Fruit fly (Drosophila melanogaster) whole organism, embryonic: Measurements from ENCODE around the gene Grasp65.
A peak's percentile ranks its signal among the peaks of the same experiment; 100 is the strongest.

ENCODE experiments used
- Adf1 ChIP-seq: fragments of 200-800 bp; sonication (Bioruptor generic); IDR thresholded peaks from 2 replicates; pipeline ENCODE4 v1.3.6; 2022; ENCODE audit warnings: missing biosample characterization, missing genetic modification characterization
- Asciz ChIP-seq: fragments of 200-800 bp; sonication (Bioruptor generic); optimal IDR thresholded peaks from 2 replicates; lab custom pipeline; 2017; ENCODE audit warnings: missing biosample characterization, mild to moderate bottlenecking, missing genetic modification characterization, missing genetic modification reagents
- Bgb ChIP-seq: fragments of 200-800 bp; sonication (Bioruptor generic); IDR thresholded peaks from 2 replicates; pipeline ENCODE4 v1.3.6; 2022; ENCODE audit warnings: missing biosample characterization, missing genetic modification characterization; ENCODE audit not compliant: partially characterized antibody
- CG11398 ChIP-seq: fragments of 200-800 bp; sonication (Bioruptor generic); optimal IDR thresholded peaks from 2 replicates; lab custom pipeline; 2016; ENCODE audit warnings: missing biosample characterization, missing genetic modification characterization
- CG12769 ChIP-seq: fragments of 200-800 bp; sonication (Bioruptor generic); optimal IDR thresholded peaks from 2 replicates; lab custom pipeline; 2019; ENCODE audit warnings: missing biosample characterization, mild to moderate bottlenecking, missing genetic modification characterization, moderate library complexity
- CG16815 ChIP-seq: fragments of 200-800 bp; sonication (Bioruptor generic); optimal IDR thresholded peaks from 3 replicates; lab custom pipeline; 2017; ENCODE audit warnings: missing biosample characterization, mild to moderate bottlenecking, missing genetic modification characterization
- CG2116 ChIP-seq: fragments of 200-800 bp; sonication (Bioruptor generic); optimal IDR thresholded peaks from 3 replicates; lab custom pipeline; 2018; ENCODE audit warnings: missing biosample characterization, mild to moderate bottlenecking, missing genetic modification characterization
- CG2120 ChIP-seq: fragments of 200-800 bp; sonication (Bioruptor generic); optimal IDR thresholded peaks from 3 replicates; lab custom pipeline; 2016; ENCODE audit warnings: missing biosample characterization, missing genetic modification characterization
- CG31441 ChIP-seq: fragments of 200-800 bp; sonication (Bioruptor generic); IDR thresholded peaks from 2 replicates; pipeline ENCODE4 v1.3.6; 2022; ENCODE audit warnings: missing biosample characterization, missing genetic modification characterization
- CG5245 ChIP-seq: fragments of 200-800 bp; sonication (Bioruptor generic); optimal IDR thresholded peaks from 3 replicates; lab custom pipeline; 2016; ENCODE audit warnings: missing biosample characterization, missing genetic modification characterization
- CG6272 ChIP-seq: fragments of 200-800 bp; sonication (Bioruptor generic); IDR thresholded peaks from 2 replicates; pipeline ENCODE4 v1.3.6; 2022; ENCODE audit warnings: missing biosample characterization, missing genetic modification characterization
- CG6689 ChIP-seq: fragments of 200-800 bp; sonication (Bioruptor generic); IDR thresholded peaks from 2 replicates; pipeline ENCODE4 v1.3.6; 2022; ENCODE audit warnings: missing biosample characterization, missing genetic modification characterization
- CG8765 ChIP-seq: fragments of 200-800 bp; sonication (Bioruptor generic); IDR thresholded peaks from 2 replicates; pipeline ENCODE4 v1.3.6; 2022; ENCODE audit warnings: missing biosample characterization, missing genetic modification characterization
- D ChIP-seq, 2 experiments: fragments of 200-800 bp in 1 of 2; fragments of >200 bp in 1 of 2; sonication (Bioruptor generic) in 1 of 2; optimal IDR thresholded peaks; 2 replicates in 1 of 2; 3 replicates in 1 of 2; lab custom pipeline; 2017; ENCODE audit warnings: mild to moderate bottlenecking in 1 of 2, missing biosample characterization in 1 of 2, missing genetic modification characterization in 1 of 2, missing genetic modification reagents in 1 of 2
- D19A ChIP-seq: fragments of 200-800 bp; optimal IDR thresholded peaks from 3 replicates; lab custom pipeline; 2019; ENCODE audit warnings: missing biosample characterization, mild to moderate bottlenecking, missing genetic modification characterization, moderate library complexity
- Dad ChIP-seq: fragments of 200-800 bp; sonication (Bioruptor generic); optimal IDR thresholded peaks from 3 replicates; lab custom pipeline; 2016; ENCODE audit warnings: missing biosample characterization, missing genetic modification characterization
- Dip2 ChIP-seq: fragments of 200-800 bp; sonication (Bioruptor generic); IDR thresholded peaks from 2 replicates; pipeline ENCODE4 v1.3.6; 2022; ENCODE audit warnings: missing biosample characterization, missing genetic modification characterization
- Elba2 ChIP-seq: fragments of 200-800 bp; sonication (Bioruptor generic); optimal IDR thresholded peaks from 3 replicates; lab custom pipeline; 2016; ENCODE audit warnings: missing biosample characterization, missing genetic modification characterization
- Ets65A ChIP-seq: fragments of 200-800 bp; sonication (Bioruptor generic); peaks from one replicate; lab custom pipeline; 2016; ENCODE audit warnings: missing biosample characterization, missing genetic modification characterization
- Gug ChIP-seq: fragments of 200-800 bp; sonication (Bioruptor generic); IDR thresholded peaks from 4 replicates; pipeline ENCODE4 v1.3.6; 2022; ENCODE audit warnings: missing biosample characterization, missing genetic modification characterization
- H2.0 ChIP-seq: fragments of 200-800 bp; sonication (Bioruptor generic); IDR thresholded peaks from 2 replicates; pipeline ENCODE4 v1.3.6; 2022; ENCODE audit warnings: missing biosample characterization, missing genetic modification characterization
- Hand ChIP-seq: fragments of 200-800 bp; sonication (Bioruptor generic); optimal IDR thresholded peaks from 2 replicates; lab custom pipeline; 2017; ENCODE audit warnings: mild to moderate bottlenecking, missing biosample characterization, missing genetic modification reagents, missing genetic modification characterization
- HmgD ChIP-seq: fragments of 200-800 bp; sonication (Bioruptor generic); optimal IDR thresholded peaks from 3 replicates; lab custom pipeline; 2016; ENCODE audit warnings: missing biosample characterization, missing genetic modification characterization
- Jarid2 ChIP-seq: fragments of 200-800 bp; sonication (Bioruptor generic); optimal IDR thresholded peaks from 3 replicates; lab custom pipeline; 2017; ENCODE audit warnings: mild to moderate bottlenecking, missing biosample characterization, missing genetic modification reagents, missing genetic modification characterization
- Kr ChIP-seq: fragments of 200-800 bp; sonication (Bioruptor generic); optimal IDR thresholded peaks from 2 replicates; lab custom pipeline; 2017; ENCODE audit warnings: missing biosample characterization, mild to moderate bottlenecking, missing genetic modification characterization
- Lim3 ChIP-seq: fragments of 200-800 bp; sonication (Bioruptor generic); IDR thresholded peaks from 2 replicates; pipeline ENCODE4 v1.3.6; 2022; ENCODE audit warnings: missing biosample characterization, missing genetic modification characterization
- Mad ChIP-seq: fragments of 200-800 bp; sonication (Bioruptor generic); optimal IDR thresholded peaks from 2 replicates; lab custom pipeline; 2016; ENCODE audit warnings: missing biosample characterization, missing genetic modification characterization
- NC2β ChIP-seq: fragments of 200-800 bp; sonication (Bioruptor generic); optimal IDR thresholded peaks from 2 replicates; lab custom pipeline; 2016; ENCODE audit warnings: missing biosample characterization, missing genetic modification characterization
- Nf-YB ChIP-seq: fragments of 200-800 bp; sonication (Bioruptor generic); optimal IDR thresholded peaks from 3 replicates; lab custom pipeline; 2019; ENCODE audit warnings: missing biosample characterization, mild to moderate bottlenecking, missing genetic modification characterization, moderate library complexity
- Ptx1 ChIP-seq: fragments of 200-800 bp; sonication (Bioruptor generic); IDR thresholded peaks from 2 replicates; pipeline ENCODE4 v1.3.6; 2022; ENCODE audit warnings: missing biosample characterization, missing genetic modification characterization
- Scr ChIP-seq: fragments of 200-800 bp; sonication (Bioruptor generic); IDR thresholded peaks from 2 replicates; pipeline ENCODE4 v1.3.6; 2022; ENCODE audit warnings: missing biosample characterization, missing genetic modification characterization; ENCODE audit not compliant: partially characterized antibody
- Sox100B ChIP-seq: fragments of 200-800 bp; sonication (Bioruptor generic); optimal IDR thresholded peaks from 3 replicates; lab custom pipeline; 2018; ENCODE audit warnings: missing biosample characterization, mild to moderate bottlenecking, missing genetic modification characterization
- Ssrp ChIP-seq: fragments of 200-800 bp; sonication (Bioruptor generic); optimal IDR thresholded peaks from 2 replicates; lab custom pipeline; 2018; ENCODE audit warnings: missing biosample characterization, mild to moderate bottlenecking, missing genetic modification characterization, moderate library complexity
- Stat92E ChIP-seq, 3 experiments: fragments of >200 bp in 2 of 3; fragments of 200-800 bp in 1 of 3; sonication (Bioruptor generic) in 1 of 3; optimal IDR thresholded peaks; 2 replicates each; lab custom pipeline; 2017 to 2019; ENCODE audit warnings: missing biosample characterization in 3 of 3, missing genetic modification characterization in 3 of 3, mild to moderate bottlenecking in 1 of 3, moderate library complexity in 1 of 3
- TFAM ChIP-seq: fragments of 200-800 bp; sonication (Bioruptor generic); optimal IDR thresholded peaks from 2 replicates; lab custom pipeline; 2017; ENCODE audit warnings: missing biosample characterization, missing genetic modification characterization, inconsistent platforms
- bigmax ChIP-seq: fragments of 200-800 bp; sonication (Bioruptor generic); optimal IDR thresholded peaks from 2 replicates; lab custom pipeline; 2018; ENCODE audit warnings: missing biosample characterization, mild to moderate bottlenecking, missing genetic modification characterization
- chn ChIP-seq: fragments of 200-800 bp; sonication (Bioruptor generic); optimal IDR thresholded peaks from 2 replicates; lab custom pipeline; 2016; ENCODE audit warnings: missing biosample characterization, missing genetic modification characterization
- esg ChIP-seq: fragments of 200-800 bp; sonication (Bioruptor generic); conservative IDR thresholded peaks from 2 replicates; pipeline ENCODE4 v1.3.6; 2022; ENCODE audit warnings: missing biosample characterization, missing genetic modification characterization
- exex ChIP-seq: fragments of 200-800 bp; sonication (Bioruptor generic); optimal IDR thresholded peaks from 4 replicates; lab custom pipeline; 2018; ENCODE audit warnings: missing biosample characterization, mild to moderate bottlenecking, missing genetic modification characterization, moderate library complexity
- gsb ChIP-seq: fragments of 200-800 bp; sonication (Bioruptor generic); IDR thresholded peaks from 2 replicates; pipeline ENCODE4 v1.3.6; 2022; ENCODE audit warnings: missing biosample characterization, missing genetic modification characterization
- h ChIP-seq: fragments of >200 bp; optimal IDR thresholded peaks from 2 replicates; lab custom pipeline; 2017
- hkb ChIP-seq, 2 experiments: fragments of 200-800 bp in 1 of 2; fragments of >200 bp in 1 of 2; sonication (Bioruptor generic) in 1 of 2; IDR thresholded peaks in 1 of 2; optimal IDR thresholded peaks in 1 of 2; 2 replicates each; pipeline versions ENCODE4 v1.3.6 to Lab custom; 2017 to 2022; ENCODE audit warnings: missing biosample characterization in 1 of 2, missing genetic modification characterization in 1 of 2
- ind ChIP-seq: fragments of 200-800 bp; sonication (Bioruptor generic); optimal IDR thresholded peaks from 3 replicates; lab custom pipeline; 2016; ENCODE audit warnings: missing biosample characterization, missing genetic modification characterization
- ken ChIP-seq: fragments of 200-800 bp; sonication (Bioruptor generic); IDR thresholded peaks from 3 replicates; pipeline ENCODE4 v1.3.6; 2022; ENCODE audit warnings: missing biosample characterization, missing genetic modification characterization
- knrl ChIP-seq: fragments of 200-800 bp; sonication (Bioruptor generic); IDR thresholded peaks from 3 replicates; pipeline ENCODE4 v1.3.6; 2022; ENCODE audit warnings: missing biosample characterization, missing genetic modification characterization; ENCODE audit not compliant: partially characterized antibody
- maf-S ChIP-seq: fragments of 200-800 bp; sonication (Bioruptor generic); optimal IDR thresholded peaks from 2 replicates; lab custom pipeline; 2016; ENCODE audit warnings: missing biosample characterization, missing genetic modification characterization
- odd ChIP-seq: fragments of 200-800 bp; sonication (Bioruptor generic); optimal IDR thresholded peaks from 2 replicates; lab custom pipeline; 2017; ENCODE audit warnings: missing biosample characterization, mild to moderate bottlenecking, missing genetic modification characterization
- peb ChIP-seq: fragments of 200-800 bp; sonication (Bioruptor generic); IDR thresholded peaks from 2 replicates; pipeline ENCODE4 v1.3.6; 2022; ENCODE audit warnings: missing biosample characterization, missing genetic modification characterization
- sisA ChIP-seq: fragments of 200-800 bp; sonication (Bioruptor generic); IDR thresholded peaks from 2 replicates; pipeline ENCODE4 v1.3.6; 2022; ENCODE audit warnings: missing biosample characterization, missing genetic modification characterization
- ssp ChIP-seq: fragments of 200-800 bp; sonication (Bioruptor generic); IDR thresholded peaks from 2 replicates; pipeline ENCODE4 v1.3.6; 2022; ENCODE audit warnings: missing biosample characterization, missing genetic modification characterization
- zfh2 ChIP-seq: fragments of 200-800 bp; sonication (Bioruptor generic); optimal IDR thresholded peaks from 2 replicates; lab custom pipeline; 2016; ENCODE audit warnings: missing biosample characterization, missing genetic modification characterization

Gene Grasp65

dm6 chr3L:19896892-19897684, 27.7 kb upstream of the Grasp65 start (continued):
- no peak for TF ChIP-seq Adf1 (GFP tag; lab: Robert Waterston, UW)
- no peak for TF ChIP-seq H2.0 (GFP tag; lab: Robert Waterston, UW)
- TF ChIP-seq odd (GFP tag; lab: Kevin White, UChicago), result no peak
- no peak for TF ChIP-seq ind (GFP tag; lab: Kevin White, UChicago)
- no peak for TF ChIP-seq CG6689 (GFP tag; lab: Robert Waterston, UW)
- no peak for TF ChIP-seq knrl (GFP tag; lab: Robert Waterston, UW)
- TF ChIP-seq CG6272 (GFP tag; lab: Robert Waterston, UW), result no peak
- no peak for TF ChIP-seq Lim3 (GFP tag; lab: Robert Waterston, UW)
- TF ChIP-seq Ets65A (GFP tag; lab: Kevin White, UChicago), result no peak
- no peak for TF ChIP-seq hkb (optimal IDR thresholded peaks at IDR 0.05; lab: Kevin White, UChicago)
- no peak for TF ChIP-seq hkb (GFP tag; IDR thresholded peaks at IDR 0.05; lab: Robert Waterston, UW)
- no peak for TF ChIP-seq HmgD (GFP tag; lab: Kevin White, UChicago)
- TF ChIP-seq Asciz, result no peak
- no peak for TF ChIP-seq CG11398 (GFP tag; lab: Kevin White, UChicago)
- TF ChIP-seq CG12769 (tag; lab: Kevin White, UChicago), result no peak
- TF ChIP-seq esg (GFP tag; lab: Robert Waterston, UW), result 0 out of 2 replicates have a peak, but pooled peaks have one; percentile 15
- no peak for TF ChIP-seq Stat92E (GFP tag; optimal IDR thresholded peaks at IDR 0.05; lab: Kevin White, UChicago)
- no peak for TF ChIP-seq Kr
- TF ChIP-seq Mad (GFP tag; lab: Kevin White, UChicago), result no peak
- TF ChIP-seq Ssrp, result peak; percentile 27
- no peak for TF ChIP-seq maf-S (GFP tag; lab: Kevin White, UChicago)
- TF ChIP-seq CG2116, result peak; percentile 61
- TF ChIP-seq CG31441 (GFP tag; lab: Robert Waterston, UW), result 0 out of 2 replicates have a peak, but pooled peaks have one; percentile 34
- TF ChIP-seq Sox100B (GFP tag; lab: Kevin White, UChicago), result no peak
- TF ChIP-seq TFAM (GFP tag; lab: Kevin White, UChicago), result no peak
- peak; percentile 35 for TF ChIP-seq Hand (GFP tag; lab: Kevin White, UChicago)
- peak; percentile 12 for TF ChIP-seq exex (tag; lab: Kevin White, UChicago)
- no peak for TF ChIP-seq Jarid2 (GFP tag; lab: Kevin White, UChicago)
- peak; percentile 41 for TF ChIP-seq chn (GFP tag; lab: Kevin White, UChicago)
- TF ChIP-seq CG2120 (GFP tag; lab: Kevin White, UChicago), result peak; percentile 36
- no peak for TF ChIP-seq peb
- TF ChIP-seq Nf-YB, result no peak
- TF ChIP-seq ken, result no peak
- TF ChIP-seq Dip2 (GFP tag; lab: Robert Waterston, UW), result no peak
- TF ChIP-seq sisA, result no peak
- TF ChIP-seq Elba2 (GFP tag; lab: Kevin White, UChicago), result no peak
- no peak for TF ChIP-seq CG8765 (GFP tag; lab: Robert Waterston, UW)
- peak; percentile 11 for TF ChIP-seq Dad
- TF ChIP-seq Gug (GFP tag; lab: Robert Waterston, UW), result no peak

dm6 chr3L:19897685-19898009, 27.1 kb upstream of the Grasp65 start:
- peak; percentile 20 for TF ChIP-seq D19A
- TF ChIP-seq CG11398 (GFP tag; lab: Kevin White, UChicago), result no peak
- no peak for TF ChIP-seq zfh2 (GFP tag; lab: Kevin White, UChicago)
- no peak for TF ChIP-seq gsb (GFP tag; lab: Robert Waterston, UW)
- TF ChIP-seq CG16815, result no peak
- no peak for TF ChIP-seq ssp
- no peak for TF ChIP-seq Ptx1 (GFP tag; lab: Robert Waterston, UW)
- no peak for TF ChIP-seq D (optimal IDR thresholded peaks at IDR 0.05; lab: Kevin White, UChicago)
- TF ChIP-seq D (GFP tag; optimal IDR thresholded peaks at IDR 0.05; lab: Kevin White, UChicago), result no peak
- TF ChIP-seq CG5245 (GFP tag; lab: Kevin White, UChicago), result no peak
- 0 out of 2 replicates have a peak, but pooled peaks have one; percentile 29 for TF ChIP-seq Bgb (GFP tag; lab: Robert Waterston, UW)
- TF ChIP-seq h (lab: Kevin White, UChicago), result no peak
- TF ChIP-seq NC2β, result no peak
- TF ChIP-seq bigmax (GFP tag; lab: Kevin White, UChicago), result peak; percentile 49
- no peak for TF ChIP-seq Scr (GFP tag; lab: Robert Waterston, UW)
